Fruit fly (Drosophila melanogaster): ENCODE measurements around the gene fz.

Gene fz

dm6 chr3L:14364701-14365100, 90.6 kb downstream of the fz start (continued):
- peak; percentile 92 for TF ChIP-seq fd59A (GFP tag; optimal IDR thresholded peaks at IDR 0.05)
- TF ChIP-seq vri (GFP tag; optimal IDR thresholded peaks at IDR 0.05), result peak; percentile 96
- peak; percentile 87 for TF ChIP-seq CG11762 (GFP tag; optimal IDR thresholded peaks at IDR 0.05; ENCODE audit: insufficient read depth)
- TF ChIP-seq CG8119 (GFP tag; IDR thresholded peaks at IDR 0.05), result peak; percentile 89
- peak; percentile 95 for TF ChIP-seq CG31627 (GFP tag; optimal IDR thresholded peaks at IDR 0.05)
- peak; percentile 95 for TF ChIP-seq CG34406 (GFP tag; optimal IDR thresholded peaks at IDR 0.05)
- TF ChIP-seq Sox102F (GFP tag; optimal IDR thresholded peaks at IDR 0.05), result peak; percentile 97
- peak; percentile 84 for TF ChIP-seq CG6854 (GFP tag; optimal IDR thresholded peaks at IDR 0.05)
- peak; percentile 91 for TF ChIP-seq CG3032 (tag; optimal IDR thresholded peaks at IDR 0.05)
- peak; percentile 97 for TF ChIP-seq esn (GFP tag; optimal IDR thresholded peaks at IDR 0.05)
- peak; percentile 94 for TF ChIP-seq achi (GFP tag; optimal IDR thresholded peaks at IDR 0.05)
- peak; percentile 96 for TF ChIP-seq Smox (GFP tag; optimal IDR thresholded peaks at IDR 0.05)
- peak; percentile 91 for TF ChIP-seq CG6808 (GFP tag; optimal IDR thresholded peaks at IDR 0.05)
- peak; percentile 88 for TF ChIP-seq CG15336 (GFP tag; IDR thresholded peaks at IDR 0.05)
- peak; percentile 99 for TF ChIP-seq svp (GFP tag)
- no peak for TF ChIP-seq Hr38 (GFP tag; optimal IDR thresholded peaks at IDR 0.05)
- peak; percentile 92 for TF ChIP-seq Ets96B (tag; optimal IDR thresholded peaks at IDR 0.05)
- TF ChIP-seq eg (GFP tag; IDR thresholded peaks at IDR 0.05), result peak; percentile 81
- peak; percentile 96 for TF ChIP-seq pdm3 (GFP tag; optimal IDR thresholded peaks at IDR 0.05)
- TF ChIP-seq acj6 (GFP tag; optimal IDR thresholded peaks at IDR 0.05), result peak; percentile 97
- peak; percentile 85 for TF ChIP-seq dsx (GFP tag; optimal IDR thresholded peaks at IDR 0.05; ENCODE audit: poor library complexity, severe bottlenecking)
- TF ChIP-seq CG9139 (GFP tag; optimal IDR thresholded peaks at IDR 0.05), result peak; percentile 87
- peak; percentile 91 for TF ChIP-seq Ets21C (GFP tag; optimal IDR thresholded peaks at IDR 0.05)
- TF ChIP-seq CG11294 (GFP tag; IDR thresholded peaks at IDR 0.05), result peak; percentile 54; the same call in 1 of the 2 replicates
- peak; percentile 95 for TF ChIP-seq CG10631 (GFP tag; optimal IDR thresholded peaks at IDR 0.05)
- peak; percentile 91 for TF ChIP-seq topi (GFP tag; optimal IDR thresholded peaks at IDR 0.05)
- TF ChIP-seq CG16779 (tag; optimal IDR thresholded peaks at IDR 0.05), result peak; percentile 83
- TF ChIP-seq cyc (GFP tag; optimal IDR thresholded peaks at IDR 0.05), result peak; percentile 88
- peak; percentile 91 for TF ChIP-seq salr (GFP tag; optimal IDR thresholded peaks at IDR 0.05)

dm6 chr3L:14365440-14365839, 91.3 kb downstream of the fz start:
- TF ChIP-seq Eip78C (GFP tag) (peak; percentile 14), CG11762 (GFP tag; optimal IDR thresholded peaks at IDR 0.05; ENCODE audit: insufficient read depth) (no peak), CG6163 (GFP tag; IDR thresholded peaks at IDR 0.05) (0 out of 3 replicates have a peak, but pooled peaks have one; percentile 6)

- TF ChIP-seq fkh (GFP tag; optimal IDR thresholded peaks at IDR 0.05), result peak; percentile 98
- TF ChIP-seq CG32006 (GFP tag; optimal IDR thresholded peaks at IDR 0.05), result no peak
- TF ChIP-seq vri (GFP tag; optimal IDR thresholded peaks at IDR 0.05), result peak; percentile 47
- TF ChIP-seq CG10631 (GFP tag; optimal IDR thresholded peaks at IDR 0.05), result no peak
- TF ChIP-seq Smox (GFP tag; optimal IDR thresholded peaks at IDR 0.05), result peak; percentile 13
- peak; percentile 8 for TF ChIP-seq CG6854 (GFP tag; optimal IDR thresholded peaks at IDR 0.05)
- no peak for TF ChIP-seq Sox15 (GFP tag; optimal IDR thresholded peaks at IDR 0.05)
- peak; percentile 35 for TF ChIP-seq esn (GFP tag; optimal IDR thresholded peaks at IDR 0.05)
- peak; percentile 53 for TF ChIP-seq Eip78C (GFP tag)
These were observed 92.0 kb downstream of the fz start for dm6 chr3L:14366124-14366523.

dm6 chr3L:14369607-14370006, 95.5 kb downstream of the fz start, which contains the start of gene CG13481:
TSS of gene CG13481 (minus strand) at chr3L:14369707.
- TF ChIP-seq dac (GFP tag; optimal IDR thresholded peaks at IDR 0.05) (no peak), Smox (GFP tag; optimal IDR thresholded peaks at IDR 0.05) (no peak), CG6276 (GFP tag; optimal IDR thresholded peaks at IDR 0.05) (no peak), Blimp-1 (GFP tag; optimal IDR thresholded peaks at IDR 0.05) (no peak), CG8632 (GFP tag; optimal IDR thresholded peaks at IDR 0.05) (no peak), Ets96B (tag; optimal IDR thresholded peaks at IDR 0.05) (no peak)

Measured in whole organism, prepupa.